Fruit fly (Drosophila melanogaster) whole organism, wandering third instar larva: Measurements from ENCODE around the gene CG3857.

Experiments used
- Abd-B ChIP-seq: fragments of >200 bp; optimal IDR thresholded peaks from 2 replicates; lab custom pipeline; 2017; ENCODE audit warnings: missing biosample characterization, missing genetic modification characterization
- CG32264 ChIP-seq: fragments of 200-800 bp; sonication (Bioruptor generic); optimal IDR thresholded peaks from 2 replicates; lab custom pipeline; 2016; ENCODE audit warnings: missing biosample characterization, missing genetic modification characterization
- CG9705 ChIP-seq: fragments of 200-800 bp; sonication (Bioruptor generic); optimal IDR thresholded peaks from 2 replicates; lab custom pipeline; 2018; ENCODE audit warnings: missing biosample characterization, mild to moderate bottlenecking, missing genetic modification characterization
- CrebA ChIP-seq: fragments of 200-800 bp; sonication (Bioruptor generic); optimal IDR thresholded peaks from 2 replicates; lab custom pipeline; 2016; ENCODE audit warnings: missing biosample characterization, mild to moderate bottlenecking, missing genetic modification characterization, borderline replicate concordance
- Dfd ChIP-seq: fragments of >200 bp; optimal IDR thresholded peaks from 2 replicates; lab custom pipeline; 2017; ENCODE audit warnings: missing biosample characterization, missing genetic modification characterization
- Dif ChIP-seq: fragments of 200-275, 200-300 bp; sonication (Bioruptor generic); optimal IDR thresholded peaks from 2 replicates; lab custom pipeline; 2018; ENCODE audit warnings: missing biosample characterization, missing genetic modification characterization; ENCODE audit not compliant: partially characterized antibody
- GATAd ChIP-seq: sonication (Bioruptor generic); optimal IDR thresholded peaks from 2 replicates; lab custom pipeline; 2016; ENCODE audit warnings: missing biosample characterization, missing genetic modification characterization
- HLH106 ChIP-seq: fragments of 200-800 bp; optimal IDR thresholded peaks from 3 replicates; lab custom pipeline; 2019; ENCODE audit warnings: missing biosample characterization, mild to moderate bottlenecking, missing genetic modification characterization, moderate library complexity
- Hnf4 ChIP-seq: fragments of 200-800 bp; sonication (Bioruptor generic); optimal IDR thresholded peaks from 2 replicates; lab custom pipeline; 2016; ENCODE audit warnings: missing biosample characterization, mild to moderate bottlenecking, missing genetic modification characterization
- Hr78 ChIP-seq: fragments of >200 bp; optimal IDR thresholded peaks from 2 replicates; lab custom pipeline; 2017; ENCODE audit warnings: missing biosample characterization, missing genetic modification characterization
- Hr83 ChIP-seq: fragments of 200-300 bp; sonication (Bioruptor generic); optimal IDR thresholded peaks from 2 replicates; lab custom pipeline; 2016; ENCODE audit warnings: missing biosample characterization, mild to moderate bottlenecking, missing genetic modification characterization, moderate library complexity; ENCODE audit not compliant: poor library complexity, severe bottlenecking
- Jra ChIP-seq: sonication (Bioruptor generic); optimal IDR thresholded peaks from 2 replicates; lab custom pipeline; 2016; ENCODE audit warnings: missing biosample characterization, missing genetic modification characterization
- Mio ChIP-seq: sonication (Bioruptor generic); optimal IDR thresholded peaks from 2 replicates; lab custom pipeline; 2016; ENCODE audit warnings: missing biosample characterization, missing genetic modification characterization
- Myc ChIP-seq: fragments of >200 bp; optimal IDR thresholded peaks from 2 replicates; lab custom pipeline; 2017
- N ChIP-seq: fragments of >200 bp; optimal IDR thresholded peaks from 2 replicates; lab custom pipeline; 2018; ENCODE audit warnings: missing biosample characterization, missing external identifiers, missing genetic modification characterization
- OdsH ChIP-seq: fragments of 200-800 bp; sonication (Bioruptor generic); optimal IDR thresholded peaks from 2 replicates; lab custom pipeline; 2016; ENCODE audit warnings: missing biosample characterization, mild to moderate bottlenecking, missing genetic modification characterization
- Rel ChIP-seq, 2 experiments: fragments of 200-800 bp; sonication (Bioruptor generic) in 1 of 2; optimal IDR thresholded peaks; 2 replicates in 1 of 2; 3 replicates in 1 of 2; lab custom pipeline; 2016 to 2019; ENCODE audit warnings: mild to moderate bottlenecking in 2 of 2, missing biosample characterization in 2 of 2, missing genetic modification characterization in 2 of 2, moderate library complexity in 1 of 2
- Sp1 ChIP-seq: fragments of 200-800 bp; sonication (Bioruptor generic); optimal IDR thresholded peaks from 3 replicates; lab custom pipeline; 2019; ENCODE audit warnings: missing biosample characterization, mild to moderate bottlenecking, missing genetic modification characterization, moderate library complexity
- Vsx2 ChIP-seq: fragments of 200-300, 225-300 bp; sonication (Bioruptor generic); optimal IDR thresholded peaks from 2 replicates; lab custom pipeline; 2018; ENCODE audit warnings: missing biosample characterization, missing genetic modification characterization; ENCODE audit not compliant: partially characterized antibody
- br ChIP-seq: fragments of 200-800 bp; sonication (Bioruptor generic); optimal IDR thresholded peaks from 2 replicates; lab custom pipeline; 2016; ENCODE audit warnings: missing biosample characterization, missing genetic modification characterization
- brk ChIP-seq: fragments of 200-800 bp; sonication (Bioruptor generic); optimal IDR thresholded peaks from 2 replicates; lab custom pipeline; 2016; ENCODE audit warnings: missing biosample characterization, mild to moderate bottlenecking, missing genetic modification characterization
- dl ChIP-seq, 2 experiments: fragments of 175-275, 200-275 bp in 1 of 2; fragments of 200-275 bp in 1 of 2; sonication (Bioruptor generic); optimal IDR thresholded peaks; lab custom pipeline; 2018; ENCODE audit warnings: mild to moderate bottlenecking in 2 of 2, missing biosample characterization in 2 of 2, missing genetic modification characterization in 2 of 2, moderate library complexity in 2 of 2; ENCODE audit not compliant: partially characterized antibody in 2 of 2, insufficient read depth in 1 of 2
- dmrt93B ChIP-seq: fragments of 200-800 bp; sonication (Bioruptor generic); optimal IDR thresholded peaks from 2 replicates; lab custom pipeline; 2018; ENCODE audit warnings: missing biosample characterization, mild to moderate bottlenecking, missing genetic modification characterization
- dsf ChIP-seq: sonication (Bioruptor generic); optimal IDR thresholded peaks from 2 replicates; lab custom pipeline; 2016; ENCODE audit warnings: missing biosample characterization, missing genetic modification characterization, borderline replicate concordance
- ey ChIP-seq: fragments of 200-800 bp; sonication (Bioruptor generic); optimal IDR thresholded peaks from 2 replicates; lab custom pipeline; 2016; ENCODE audit warnings: missing biosample characterization, missing genetic modification characterization
- foxo ChIP-seq, 2 experiments: fragments of 200-800 bp; sonication (Bioruptor generic); optimal IDR thresholded peaks; 2 replicates in 1 of 2; 3 replicates in 1 of 2; lab custom pipeline; 2016 to 2017; ENCODE audit warnings: missing biosample characterization in 2 of 2, missing genetic modification characterization in 2 of 2
- fru ChIP-seq: fragments of 200-800 bp; sonication (Bioruptor generic); optimal IDR thresholded peaks from 3 replicates; lab custom pipeline; 2016; ENCODE audit warnings: missing biosample characterization, mild to moderate bottlenecking, missing genetic modification characterization
- h ChIP-seq: fragments of 200-800 bp; sonication (Bioruptor generic); optimal IDR thresholded peaks from 3 replicates; lab custom pipeline; 2016; ENCODE audit warnings: missing biosample characterization, mild to moderate bottlenecking, missing genetic modification characterization
- jim ChIP-seq: fragments of 175-275, 200-325 bp; sonication (Bioruptor generic); optimal IDR thresholded peaks from 2 replicates; lab custom pipeline; 2016; ENCODE audit warnings: missing biosample characterization, mild to moderate bottlenecking, missing genetic modification characterization
- lola ChIP-seq: fragments of >200 bp; optimal IDR thresholded peaks from 2 replicates; lab custom pipeline; 2017; ENCODE audit warnings: missing biosample characterization, missing genetic modification characterization
- pan ChIP-seq: fragments of >200 bp; optimal IDR thresholded peaks from 2 replicates; lab custom pipeline; 2017
- psq ChIP-seq: fragments of 200-800 bp; sonication (Bioruptor generic); optimal IDR thresholded peaks from 3 replicates; lab custom pipeline; 2017; ENCODE audit warnings: missing biosample characterization, mild to moderate bottlenecking, missing genetic modification characterization, moderate library complexity
- rgr ChIP-seq: fragments of 200-800 bp; sonication (Bioruptor generic); optimal IDR thresholded peaks from 3 replicates; lab custom pipeline; 2016; ENCODE audit warnings: missing biosample characterization, mild to moderate bottlenecking, missing genetic modification characterization
- sage ChIP-seq: fragments of 200-800 bp; sonication (Bioruptor generic); optimal IDR thresholded peaks from 2 replicates; lab custom pipeline; 2016; ENCODE audit warnings: missing biosample characterization, mild to moderate bottlenecking, missing genetic modification characterization
- sv ChIP-seq: fragments of 200-800 bp; sonication (Bioruptor generic); optimal IDR thresholded peaks from 3 replicates; lab custom pipeline; 2016; ENCODE audit warnings: missing biosample characterization, missing genetic modification characterization
- tai ChIP-seq: sonication (Bioruptor generic); optimal IDR thresholded peaks from 2 replicates; lab custom pipeline; 2016; ENCODE audit warnings: missing biosample characterization, missing genetic modification characterization
- usp ChIP-seq: fragments of >200 bp; optimal IDR thresholded peaks from 2 replicates; lab custom pipeline; 2017; ENCODE audit warnings: missing biosample characterization, missing genetic modification characterization
- woc ChIP-seq: sonication (Bioruptor generic); optimal IDR thresholded peaks from 2 replicates; lab custom pipeline; 2016; ENCODE audit warnings: missing biosample characterization, mild to moderate bottlenecking, missing genetic modification characterization

The CG3857 gene

DNA sequence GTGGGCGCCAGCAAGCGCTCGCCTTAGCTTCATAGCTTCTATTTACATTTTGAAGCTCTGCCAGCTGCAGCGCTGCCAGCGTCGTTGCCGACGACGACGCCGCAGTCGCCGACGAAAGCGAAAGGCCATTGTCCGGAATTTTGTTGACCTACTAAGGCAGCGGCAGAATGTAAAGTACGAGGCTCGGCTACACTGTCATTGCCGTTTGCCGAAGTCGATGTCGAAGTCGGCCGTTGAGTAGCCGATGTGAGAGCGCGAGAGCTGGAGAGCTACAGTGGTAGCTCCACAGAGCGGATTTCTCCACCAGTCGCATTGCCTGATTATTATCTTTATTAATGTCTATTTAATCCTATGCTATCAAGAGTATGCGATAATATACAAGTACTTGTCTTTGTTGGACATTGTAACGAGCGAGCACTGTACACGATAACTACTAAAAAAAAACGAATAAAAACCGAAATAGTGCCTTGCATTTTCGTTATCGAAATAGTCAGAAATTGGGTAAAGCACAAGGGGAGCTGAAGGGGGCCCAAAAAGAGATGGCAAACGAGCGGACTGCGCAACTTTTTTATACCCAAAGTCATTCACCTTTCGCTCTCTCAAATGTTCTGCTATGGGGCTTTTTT is 23.9 kb upstream of the CG3857 start (continued):
- TF ChIP-seq rgr (peak; percentile 76), fru (GFP tag; lab: Kevin White, UChicago) (peak; percentile 86), N (GFP tag; lab: Kevin White, UChicago) (no peak), woc (GFP tag; lab: Kevin White, UChicago) (peak; percentile 63), HLH106 (tag; lab: Kevin White, UChicago) (peak; percentile 68), Vsx2 (no peak), br (peak; percentile 75), OdsH (peak; percentile 73), Dif (GFP tag; lab: Kevin White, UChicago) (no peak), foxo (GFP tag; optimal IDR thresholded peaks at IDR 0.05; lab: Kevin White, UChicago) (peak in 1 of 2 experiments; percentile 83), Abd-B (no peak), Dfd (GFP tag; lab: Kevin White, UChicago) (no peak), Sp1 (GFP tag; lab: Kevin White, UChicago) (peak; percentile 65), Hr78 (no peak), jim (GFP tag; lab: Kevin White, UChicago) (no peak), sage (GFP tag; lab: Kevin White, UChicago) (peak; percentile 60)
- TF ChIP-seq, all 38 proteins: peak for 22

DNA sequence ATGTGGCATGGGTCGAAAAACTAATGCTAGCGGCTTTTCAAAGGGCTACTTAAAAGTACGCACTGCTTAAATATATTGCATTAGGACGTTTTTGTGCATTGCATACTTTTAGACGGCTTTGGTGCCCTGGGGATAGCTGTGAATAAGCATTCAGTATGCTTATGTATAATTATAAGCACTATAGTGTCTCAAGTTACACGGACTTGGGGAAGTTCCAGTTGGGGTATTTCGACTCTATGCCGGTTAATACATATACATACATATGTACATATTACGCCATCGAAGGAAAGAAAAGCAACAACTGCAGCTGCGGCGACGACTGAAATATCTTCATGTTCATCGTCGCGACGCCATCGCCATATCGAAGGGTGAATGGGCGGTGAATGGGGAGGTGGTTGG is 23.4 kb upstream of the CG3857 start:
- TF ChIP-seq Myc (lab: Kevin White, UChicago) (peak; percentile 19), CrebA (GFP tag; lab: Kevin White, UChicago) (no peak)
- TF ChIP-seq, all 38 proteins: peak for 1

DNA sequence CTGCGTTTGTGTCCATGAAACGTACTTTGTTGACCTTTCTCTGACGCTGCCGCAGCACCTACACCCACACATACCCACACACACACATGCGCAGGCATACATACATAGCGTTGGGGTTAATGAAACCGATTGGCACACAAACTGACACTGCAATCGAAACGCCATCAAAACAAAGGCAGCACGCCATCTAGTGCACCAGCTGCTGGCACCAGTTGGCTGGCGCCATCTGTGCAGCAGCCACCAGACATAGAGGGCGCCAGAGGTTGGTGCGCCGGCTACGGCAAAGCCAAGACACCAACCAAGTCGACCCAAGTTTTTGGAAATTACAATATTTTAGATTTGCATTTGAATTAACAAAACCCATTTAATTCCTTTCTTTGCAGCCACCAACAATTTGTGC is 13.1 kb upstream of the CG3857 start:
- TF ChIP-seq Hr78 (no peak), CG32264 (GFP tag; lab: Kevin White, UChicago) (no peak), lola (GFP tag; lab: Kevin White, UChicago) (no peak), Dif (GFP tag; lab: Kevin White, UChicago) (no peak), rgr (peak; percentile 46), Dfd (GFP tag; lab: Kevin White, UChicago) (no peak), foxo (GFP tag; optimal IDR thresholded peaks at IDR 0.05; lab: Kevin White, UChicago) (peak in 1 of 2 experiments; percentile 80), pan (lab: Kevin White, UChicago) (no peak), CrebA (GFP tag; lab: Kevin White, UChicago) (no peak), Mio (no peak), N (GFP tag; lab: Kevin White, UChicago) (no peak), dmrt93B (GFP tag; lab: Kevin White, UChicago) (peak; percentile 47), Vsx2 (no peak), jim (GFP tag; lab: Kevin White, UChicago) (no peak), brk (GFP tag; lab: Kevin White, UChicago) (no peak), Hr83 (peak; percentile 60), Jra (GFP tag; lab: Kevin White, UChicago) (no peak), HLH106 (tag; lab: Kevin White, UChicago) (peak; percentile 53), br (peak; percentile 45), CG9705 (GFP tag; lab: Kevin White, UChicago) (no peak), Hnf4 (GFP tag; lab: Kevin White, UChicago) (peak; percentile 24), Rel (GFP tag; optimal IDR thresholded peaks at IDR 0.05; lab: Kevin White, UChicago) (no peak), Rel (tag; optimal IDR thresholded peaks at IDR 0.05; lab: Kevin White, UChicago) (no peak), dl (GFP tag; optimal IDR thresholded peaks at IDR 0.05; lab: Kevin White, UChicago; ENCODE audit: insufficient read depth in 1 of 2, partially characterized antibody in 2 of 2) (no peak), Sp1 (GFP tag; lab: Kevin White, UChicago) (no peak), tai (GFP tag; lab: Kevin White, UChicago) (peak; percentile 34), ey (peak; percentile 45), sv (GFP tag; lab: Kevin White, UChicago) (no peak), Myc (lab: Kevin White, UChicago) (peak; percentile 6), woc (GFP tag; lab: Kevin White, UChicago) (no peak), GATAd (GFP tag; lab: Kevin White, UChicago) (no peak), psq (GFP tag; lab: Kevin White, UChicago) (peak; percentile 38), h (GFP tag; lab: Kevin White, UChicago) (peak; percentile 55), usp (GFP tag; lab: Kevin White, UChicago) (no peak), fru (GFP tag; lab: Kevin White, UChicago) (peak; percentile 40), Abd-B (no peak), dsf (GFP tag; lab: Kevin White, UChicago) (no peak), OdsH (no peak), sage (GFP tag; lab: Kevin White, UChicago) (no peak)
